Fruit fly (Drosophila melanogaster) whole organism, wandering third instar larva: ENCODE measurements around the gene CG11382.

ENCODE experiments used
- Abd-B ChIP-seq: fragments of >200 bp; optimal IDR thresholded peaks from 2 replicates; lab custom pipeline; 2017; ENCODE audit warnings: missing biosample characterization, missing genetic modification characterization
- CG32264 ChIP-seq: fragments of 200-800 bp; sonication (Bioruptor generic); optimal IDR thresholded peaks from 2 replicates; lab custom pipeline; 2016; ENCODE audit warnings: missing biosample characterization, missing genetic modification characterization
- CG9705 ChIP-seq: fragments of 200-800 bp; sonication (Bioruptor generic); optimal IDR thresholded peaks from 2 replicates; lab custom pipeline; 2018; ENCODE audit warnings: missing biosample characterization, mild to moderate bottlenecking, missing genetic modification characterization
- CrebA ChIP-seq: fragments of 200-800 bp; sonication (Bioruptor generic); optimal IDR thresholded peaks from 2 replicates; lab custom pipeline; 2016; ENCODE audit warnings: missing biosample characterization, mild to moderate bottlenecking, missing genetic modification characterization, borderline replicate concordance
- Dfd ChIP-seq: fragments of >200 bp; optimal IDR thresholded peaks from 2 replicates; lab custom pipeline; 2017; ENCODE audit warnings: missing biosample characterization, missing genetic modification characterization
- Dif ChIP-seq: fragments of 200-275, 200-300 bp; sonication (Bioruptor generic); optimal IDR thresholded peaks from 2 replicates; lab custom pipeline; 2018; ENCODE audit warnings: missing biosample characterization, missing genetic modification characterization; ENCODE audit not compliant: partially characterized antibody
- GATAd ChIP-seq: sonication (Bioruptor generic); optimal IDR thresholded peaks from 2 replicates; lab custom pipeline; 2016; ENCODE audit warnings: missing biosample characterization, missing genetic modification characterization
- HLH106 ChIP-seq: fragments of 200-800 bp; optimal IDR thresholded peaks from 3 replicates; lab custom pipeline; 2019; ENCODE audit warnings: missing biosample characterization, mild to moderate bottlenecking, missing genetic modification characterization, moderate library complexity
- Hnf4 ChIP-seq: fragments of 200-800 bp; sonication (Bioruptor generic); optimal IDR thresholded peaks from 2 replicates; lab custom pipeline; 2016; ENCODE audit warnings: missing biosample characterization, mild to moderate bottlenecking, missing genetic modification characterization
- Hr78 ChIP-seq: fragments of >200 bp; optimal IDR thresholded peaks from 2 replicates; lab custom pipeline; 2017; ENCODE audit warnings: missing biosample characterization, missing genetic modification characterization
- Hr83 ChIP-seq: fragments of 200-300 bp; sonication (Bioruptor generic); optimal IDR thresholded peaks from 2 replicates; lab custom pipeline; 2016; ENCODE audit warnings: missing biosample characterization, mild to moderate bottlenecking, missing genetic modification characterization, moderate library complexity; ENCODE audit not compliant: poor library complexity, severe bottlenecking
- Jra ChIP-seq: sonication (Bioruptor generic); optimal IDR thresholded peaks from 2 replicates; lab custom pipeline; 2016; ENCODE audit warnings: missing biosample characterization, missing genetic modification characterization
- Myc ChIP-seq: fragments of >200 bp; optimal IDR thresholded peaks from 2 replicates; lab custom pipeline; 2017
- N ChIP-seq: fragments of >200 bp; optimal IDR thresholded peaks from 2 replicates; lab custom pipeline; 2018; ENCODE audit warnings: missing biosample characterization, missing external identifiers, missing genetic modification characterization
- OdsH ChIP-seq: fragments of 200-800 bp; sonication (Bioruptor generic); optimal IDR thresholded peaks from 2 replicates; lab custom pipeline; 2016; ENCODE audit warnings: missing biosample characterization, mild to moderate bottlenecking, missing genetic modification characterization
- Rel ChIP-seq, 2 experiments: fragments of 200-800 bp; sonication (Bioruptor generic) in 1 of 2; optimal IDR thresholded peaks; 2 replicates in 1 of 2; 3 replicates in 1 of 2; lab custom pipeline; 2016 to 2019; ENCODE audit warnings: mild to moderate bottlenecking in 2 of 2, missing biosample characterization in 2 of 2, missing genetic modification characterization in 2 of 2, moderate library complexity in 1 of 2
- Sp1 ChIP-seq: fragments of 200-800 bp; sonication (Bioruptor generic); optimal IDR thresholded peaks from 3 replicates; lab custom pipeline; 2019; ENCODE audit warnings: missing biosample characterization, mild to moderate bottlenecking, missing genetic modification characterization, moderate library complexity
- Vsx2 ChIP-seq: fragments of 200-300, 225-300 bp; sonication (Bioruptor generic); optimal IDR thresholded peaks from 2 replicates; lab custom pipeline; 2018; ENCODE audit warnings: missing biosample characterization, missing genetic modification characterization; ENCODE audit not compliant: partially characterized antibody
- br ChIP-seq: fragments of 200-800 bp; sonication (Bioruptor generic); optimal IDR thresholded peaks from 2 replicates; lab custom pipeline; 2016; ENCODE audit warnings: missing biosample characterization, missing genetic modification characterization
- brk ChIP-seq: fragments of 200-800 bp; sonication (Bioruptor generic); optimal IDR thresholded peaks from 2 replicates; lab custom pipeline; 2016; ENCODE audit warnings: missing biosample characterization, mild to moderate bottlenecking, missing genetic modification characterization
- dl ChIP-seq, 2 experiments: fragments of 175-275, 200-275 bp in 1 of 2; fragments of 200-275 bp in 1 of 2; sonication (Bioruptor generic); optimal IDR thresholded peaks; lab custom pipeline; 2018; ENCODE audit warnings: mild to moderate bottlenecking in 2 of 2, missing biosample characterization in 2 of 2, missing genetic modification characterization in 2 of 2, moderate library complexity in 2 of 2; ENCODE audit not compliant: partially characterized antibody in 2 of 2, insufficient read depth in 1 of 2
- dmrt93B ChIP-seq: fragments of 200-800 bp; sonication (Bioruptor generic); optimal IDR thresholded peaks from 2 replicates; lab custom pipeline; 2018; ENCODE audit warnings: missing biosample characterization, mild to moderate bottlenecking, missing genetic modification characterization
- dsf ChIP-seq: sonication (Bioruptor generic); optimal IDR thresholded peaks from 2 replicates; lab custom pipeline; 2016; ENCODE audit warnings: missing biosample characterization, missing genetic modification characterization, borderline replicate concordance
- ey ChIP-seq: fragments of 200-800 bp; sonication (Bioruptor generic); optimal IDR thresholded peaks from 2 replicates; lab custom pipeline; 2016; ENCODE audit warnings: missing biosample characterization, missing genetic modification characterization
- foxo ChIP-seq, 2 experiments: fragments of 200-800 bp; sonication (Bioruptor generic); optimal IDR thresholded peaks; 2 replicates in 1 of 2; 3 replicates in 1 of 2; lab custom pipeline; 2016 to 2017; ENCODE audit warnings: missing biosample characterization in 2 of 2, missing genetic modification characterization in 2 of 2
- fru ChIP-seq: fragments of 200-800 bp; sonication (Bioruptor generic); optimal IDR thresholded peaks from 3 replicates; lab custom pipeline; 2016; ENCODE audit warnings: missing biosample characterization, mild to moderate bottlenecking, missing genetic modification characterization
- h ChIP-seq: fragments of 200-800 bp; sonication (Bioruptor generic); optimal IDR thresholded peaks from 3 replicates; lab custom pipeline; 2016; ENCODE audit warnings: missing biosample characterization, mild to moderate bottlenecking, missing genetic modification characterization
- jim ChIP-seq: fragments of 175-275, 200-325 bp; sonication (Bioruptor generic); optimal IDR thresholded peaks from 2 replicates; lab custom pipeline; 2016; ENCODE audit warnings: missing biosample characterization, mild to moderate bottlenecking, missing genetic modification characterization
- lola ChIP-seq: fragments of >200 bp; optimal IDR thresholded peaks from 2 replicates; lab custom pipeline; 2017; ENCODE audit warnings: missing biosample characterization, missing genetic modification characterization
- pan ChIP-seq: fragments of >200 bp; optimal IDR thresholded peaks from 2 replicates; lab custom pipeline; 2017
- psq ChIP-seq: fragments of 200-800 bp; sonication (Bioruptor generic); optimal IDR thresholded peaks from 3 replicates; lab custom pipeline; 2017; ENCODE audit warnings: missing biosample characterization, mild to moderate bottlenecking, missing genetic modification characterization, moderate library complexity
- rgr ChIP-seq: fragments of 200-800 bp; sonication (Bioruptor generic); optimal IDR thresholded peaks from 3 replicates; lab custom pipeline; 2016; ENCODE audit warnings: missing biosample characterization, mild to moderate bottlenecking, missing genetic modification characterization
- sage ChIP-seq: fragments of 200-800 bp; sonication (Bioruptor generic); optimal IDR thresholded peaks from 2 replicates; lab custom pipeline; 2016; ENCODE audit warnings: missing biosample characterization, mild to moderate bottlenecking, missing genetic modification characterization
- sv ChIP-seq: fragments of 200-800 bp; sonication (Bioruptor generic); optimal IDR thresholded peaks from 3 replicates; lab custom pipeline; 2016; ENCODE audit warnings: missing biosample characterization, missing genetic modification characterization
- tai ChIP-seq: sonication (Bioruptor generic); optimal IDR thresholded peaks from 2 replicates; lab custom pipeline; 2016; ENCODE audit warnings: missing biosample characterization, missing genetic modification characterization
- usp ChIP-seq: fragments of >200 bp; optimal IDR thresholded peaks from 2 replicates; lab custom pipeline; 2017; ENCODE audit warnings: missing biosample characterization, missing genetic modification characterization
- woc ChIP-seq: sonication (Bioruptor generic); optimal IDR thresholded peaks from 2 replicates; lab custom pipeline; 2016; ENCODE audit warnings: missing biosample characterization, mild to moderate bottlenecking, missing genetic modification characterization

The CG11382 gene

dm6 chrX:1236475-1236874, 26.7 kb downstream of the CG11382 start, which contains the start of gene CG3638:
Gene CG3638 (minus strand): TSS chrX:1236684.
- TF ChIP-seq psq (GFP tag; lab: Kevin White, UChicago), result peak; percentile 10
- peak; percentile 69 for TF ChIP-seq Myc (lab: Kevin White, UChicago)
- TF ChIP-seq N (GFP tag; lab: Kevin White, UChicago), result no peak
- peak; percentile 22 for TF ChIP-seq h (GFP tag; lab: Kevin White, UChicago)
- no peak for TF ChIP-seq Rel (GFP tag; optimal IDR thresholded peaks at IDR 0.05; lab: Kevin White, UChicago)
- TF ChIP-seq Rel (tag; optimal IDR thresholded peaks at IDR 0.05; lab: Kevin White, UChicago), result peak; percentile 98
- TF ChIP-seq fru (GFP tag; lab: Kevin White, UChicago), result peak; percentile 9
- TF ChIP-seq foxo (GFP tag; optimal IDR thresholded peaks at IDR 0.05; lab: Kevin White, UChicago), result peak in 1 of 2 experiments; percentile 24
- TF ChIP-seq OdsH (GFP tag; lab: Kevin White, UChicago), result peak; percentile 10
- peak; percentile 22 for TF ChIP-seq Hr83 (GFP tag; lab: Kevin White, UChicago)
- TF ChIP-seq usp (GFP tag; lab: Kevin White, UChicago), result no peak
- peak; percentile 15 for TF ChIP-seq Hnf4 (GFP tag; lab: Kevin White, UChicago)
- peak; percentile 10 for TF ChIP-seq ey (GFP tag; lab: Kevin White, UChicago)
- TF ChIP-seq Jra (GFP tag; lab: Kevin White, UChicago), result peak; percentile 9
- TF ChIP-seq CG9705 (GFP tag; lab: Kevin White, UChicago), result no peak
- no peak for TF ChIP-seq sv (GFP tag; lab: Kevin White, UChicago)

- TF ChIP-seq dsf (GFP tag; lab: Kevin White, UChicago) (no peak), Myc (lab: Kevin White, UChicago) (no peak), pan (lab: Kevin White, UChicago) (no peak), tai (GFP tag; lab: Kevin White, UChicago) (no peak), Dif (GFP tag; lab: Kevin White, UChicago) (no peak), lola (GFP tag; lab: Kevin White, UChicago) (no peak), Rel (GFP tag; optimal IDR thresholded peaks at IDR 0.05; lab: Kevin White, UChicago) (no peak), Rel (tag; optimal IDR thresholded peaks at IDR 0.05; lab: Kevin White, UChicago) (no peak), ey (GFP tag; lab: Kevin White, UChicago) (no peak), br (no peak), rgr (no peak), fru (GFP tag; lab: Kevin White, UChicago) (peak; percentile 13), HLH106 (tag; lab: Kevin White, UChicago) (peak; percentile 25), GATAd (no peak), Jra (GFP tag; lab: Kevin White, UChicago) (peak; percentile 35), sv (GFP tag; lab: Kevin White, UChicago) (no peak), psq (GFP tag; lab: Kevin White, UChicago) (peak; percentile 4), CrebA (no peak), CG9705 (GFP tag; lab: Kevin White, UChicago) (no peak), h (GFP tag; lab: Kevin White, UChicago) (peak; percentile 14), OdsH (GFP tag; lab: Kevin White, UChicago) (no peak), Hnf4 (GFP tag; lab: Kevin White, UChicago) (no peak), dmrt93B (GFP tag; lab: Kevin White, UChicago) (no peak), Dfd (GFP tag; lab: Kevin White, UChicago) (no peak), Abd-B (no peak), Sp1 (peak; percentile 16), foxo (GFP tag; optimal IDR thresholded peaks at IDR 0.05; lab: Kevin White, UChicago) (peak in 1 of 2 experiments; percentile 34)
- TF ChIP-seq, all 38 proteins: peak for 7
Measured at dm6 chrX:1239832-1240231, 30.1 kb downstream of the CG11382 start, which contains the start of gene CG11403. Gene CG11403 (minus strand): TSS chrX:1239884.

dm6 chrX:1242049-1242448, 32.3 kb downstream of the CG11382 start:
- TF ChIP-seq CrebA (no peak), woc (GFP tag; lab: Kevin White, UChicago) (no peak), Dfd (GFP tag; lab: Kevin White, UChicago) (no peak), rgr (no peak), foxo (GFP tag; optimal IDR thresholded peaks at IDR 0.05; lab: Kevin White, UChicago) (no peak), dmrt93B (GFP tag; lab: Kevin White, UChicago) (no peak)
- TF ChIP-seq, all 38 proteins: peak for 0

DNA sequence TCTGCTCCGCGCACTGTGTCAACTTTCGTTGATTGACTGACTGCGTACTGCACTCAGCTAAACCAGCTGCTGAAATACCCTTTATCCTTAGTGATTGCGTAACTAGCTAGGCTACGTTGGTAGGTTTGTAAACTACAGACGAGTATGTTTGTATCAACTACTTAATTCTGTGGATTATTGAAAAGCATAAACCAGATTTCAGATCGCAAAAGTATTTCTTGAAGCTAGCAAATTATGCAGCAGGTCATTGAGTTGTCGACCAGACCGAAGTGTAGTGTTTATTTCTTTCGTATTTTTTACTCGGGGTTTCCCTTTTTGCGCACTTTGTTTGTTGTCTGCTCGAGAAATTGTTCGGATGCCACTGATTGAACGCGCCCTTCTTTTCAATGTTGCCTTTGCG, 39.0 kb downstream of the CG11382 start:
- TF ChIP-seq woc (GFP tag; lab: Kevin White, UChicago) (peak; percentile 81), HLH106 (tag; lab: Kevin White, UChicago) (peak; percentile 79), psq (GFP tag; lab: Kevin White, UChicago) (peak; percentile 76), GATAd (no peak), br (peak; percentile 75), dl (GFP tag; optimal IDR thresholded peaks at IDR 0.05; lab: Kevin White, UChicago; ENCODE audit: insufficient read depth in 1 of 2, partially characterized antibody in 2 of 2) (no peak), dmrt93B (GFP tag; lab: Kevin White, UChicago) (peak; percentile 71), CG9705 (GFP tag; lab: Kevin White, UChicago) (peak; percentile 3), tai (GFP tag; lab: Kevin White, UChicago) (no peak), brk (GFP tag; lab: Kevin White, UChicago) (peak; percentile 42), ey (GFP tag; lab: Kevin White, UChicago) (peak; percentile 82), fru (GFP tag; lab: Kevin White, UChicago) (peak; percentile 89), N (GFP tag; lab: Kevin White, UChicago) (no peak), sage (peak; percentile 47), sv (GFP tag; lab: Kevin White, UChicago) (no peak), OdsH (GFP tag; lab: Kevin White, UChicago) (peak; percentile 71), pan (lab: Kevin White, UChicago) (no peak), CG32264 (GFP tag; lab: Kevin White, UChicago) (peak; percentile 17), jim (GFP tag; lab: Kevin White, UChicago) (no peak), usp (GFP tag; lab: Kevin White, UChicago) (no peak), Vsx2 (no peak), h (GFP tag; lab: Kevin White, UChicago) (peak; percentile 81), Hr78 (GFP tag; lab: Kevin White, UChicago) (no peak), dsf (GFP tag; lab: Kevin White, UChicago) (no peak), lola (GFP tag; lab: Kevin White, UChicago) (no peak), rgr (peak; percentile 73), Hr83 (GFP tag; lab: Kevin White, UChicago) (no peak)
